Worm (Caenorhabditis elegans): ENCODE results near the gene srap-1.

srap-1 gene

ce11 chrII:11224045-11224481, 21.0 kb downstream of the srap-1 start (continued):
- no peak for TF ChIP-seq ccch-3 (GFP tag; optimal IDR thresholded peaks at IDR 0.05)
- TF ChIP-seq K11D2.4 (GFP tag; IDR thresholded peaks at IDR 0.05), result no peak
- no peak for TF ChIP-seq Y95B8A.8 (GFP tag; IDR thresholded peaks at IDR 0.05)
- TF ChIP-seq lin-35 (GFP tag; optimal IDR thresholded peaks at IDR 0.05), result peak in 1 of 3 experiments; percentile 49
- TF ChIP-seq ztf-22 (GFP tag; optimal IDR thresholded peaks at IDR 0.05), result no peak
- TF ChIP-seq F52B5.7 (tag; optimal IDR thresholded peaks at IDR 0.05), result peak; percentile 37
- TF ChIP-seq lag-1 (GFP tag; IDR thresholded peaks at IDR 0.05), result no peak
- TF ChIP-seq tlf-1 (GFP tag; optimal IDR thresholded peaks at IDR 0.05), result peak; percentile 66
- peak; percentile 11 for TF ChIP-seq tbx-9 (tag; optimal IDR thresholded peaks at IDR 0.05; ENCODE audit: borderline replicate concordance)
- peak; percentile 97 for TF ChIP-seq pbrm-1 (GFP tag; IDR thresholded peaks at IDR 0.05)
- TF ChIP-seq attf-3 (GFP tag; conservative IDR thresholded peaks at IDR 0.05), result peak; percentile 62
- TF ChIP-seq gei-17 (GFP tag; optimal IDR thresholded peaks at IDR 0.05), result peak; percentile 78
- no peak for TF ChIP-seq fkh-3 (tag; optimal IDR thresholded peaks at IDR 0.05)
- no peak for TF ChIP-seq F10E7.11 (tag; optimal IDR thresholded peaks at IDR 0.05)
- peak; percentile 95 for TF ChIP-seq snpc-1.3 (tag; optimal IDR thresholded peaks at IDR 0.05; ENCODE audit: insufficient read depth)
- peak; percentile 96 for TF ChIP-seq B0336.3 (GFP tag; IDR thresholded peaks at IDR 0.05)

DNA sequence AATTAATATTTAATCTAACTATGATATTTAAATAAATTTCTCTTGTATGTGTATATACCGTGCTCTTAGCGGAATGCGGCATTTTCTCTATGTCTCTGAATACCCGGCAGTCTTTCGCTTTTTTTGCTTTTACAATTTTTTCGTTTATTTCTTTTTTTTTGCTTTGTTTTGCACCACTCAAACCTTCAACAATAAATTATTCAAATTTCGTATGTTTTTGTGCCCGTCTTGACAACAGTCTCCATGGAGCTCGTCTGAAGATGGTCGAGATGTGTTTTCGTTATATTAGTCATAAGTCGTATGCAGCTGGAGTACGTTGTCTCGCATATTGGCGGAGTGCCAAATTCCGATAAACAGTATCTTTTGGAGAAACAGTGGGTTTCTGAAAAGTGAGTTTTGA, 23.4 kb downstream of the srap-1 start, which contains the start of gene T06D8.2:
TSS of gene T06D8.2 (plus strand) at position 301 of the 400 bp plus-strand sequence.
- TF ChIP-seq atf-7 (tag; optimal IDR thresholded peaks at IDR 0.05) (no peak), F57C9.4 (tag; optimal IDR thresholded peaks at IDR 0.05) (no peak), Y56A3A.18 (GFP tag; IDR thresholded peaks at IDR 0.05) (no peak)

- TF ChIP-seq madf-6 (GFP tag; IDR thresholded peaks at IDR 0.05) (no peak), Y53G8AR.9 (GFP tag; conservative IDR thresholded peaks at IDR 0.05) (no peak), lin-40 (tag; optimal IDR thresholded peaks at IDR 0.05) (no peak), B0336.3 (GFP tag; IDR thresholded peaks at IDR 0.05) (no peak), B0035.1 (tag; optimal IDR thresholded peaks at IDR 0.05) (no peak), hlh-26 (GFP tag; conservative IDR thresholded peaks at IDR 0.05) (no peak), ZK185.1 (tag; optimal IDR thresholded peaks at IDR 0.05; ENCODE audit: poor library complexity, severe bottlenecking) (no peak), T26A5.8 (tag; optimal IDR thresholded peaks at IDR 0.05) (no peak), nhr-27 (tag; optimal IDR thresholded peaks at IDR 0.05) (no peak), xnd-1 (tag; optimal IDR thresholded peaks at IDR 0.05) (peak; percentile 4), zfh-2 (GFP tag; conservative IDR thresholded peaks at IDR 0.05) (no peak), lir-1 (GFP tag; conservative IDR thresholded peaks at IDR 0.05) (no peak), ceh-58 (GFP tag; IDR thresholded peaks at IDR 0.05) (no peak), K12H6.12 (tag; optimal IDR thresholded peaks at IDR 0.05) (no peak), nfyb-1 (GFP tag; IDR thresholded peaks at IDR 0.05) (0 out of 2 replicates have a peak, but pooled peaks have one; percentile 35)
These were observed 31.7 kb downstream of the srap-1 start, which contains the start of gene cox-15 for ce11 chrII:11234751-11235150. TSS of gene cox-15 (minus strand) at chrII:11234952.

ce11 chrII:11236274-11236673, 33.3 kb downstream of the srap-1 start, which contains the start of gene cchl-1:
TSS of gene cchl-1 (minus strand) at chrII:11236387.
- TF ChIP-seq let-607 (tag; optimal IDR thresholded peaks at IDR 0.05) (no peak), snpc-1.1 (tag; optimal IDR thresholded peaks at IDR 0.05; ENCODE audit: insufficient read depth) (no peak), ceh-40 (GFP tag; IDR thresholded peaks at IDR 0.05) (no peak), tbp1 (GFP tag; optimal IDR thresholded peaks at IDR 0.05) (peak; percentile 15), nhr-80 (tag; optimal IDR thresholded peaks at IDR 0.05) (peak; percentile 17), madf-6 (GFP tag; IDR thresholded peaks at IDR 0.05) (no peak; the same call in 1 of the 2 replicates), hlh-12 (tag; optimal IDR thresholded peaks at IDR 0.05) (no peak), F10E7.11 (tag; optimal IDR thresholded peaks at IDR 0.05) (no peak), cebp-1 (GFP tag; IDR thresholded peaks at IDR 0.05) (no peak), cebp-1 (tag; optimal IDR thresholded peaks at IDR 0.05) (peak; percentile 65), snpc-3.4 (tag; optimal IDR thresholded peaks at IDR 0.05) (peak; percentile 37), nhr-27 (tag; optimal IDR thresholded peaks at IDR 0.05) (no peak), rec-8 (tag; optimal IDR thresholded peaks at IDR 0.05) (no peak), die-1 (tag; optimal IDR thresholded peaks at IDR 0.05) (no peak), attf-3 (GFP tag; conservative IDR thresholded peaks at IDR 0.05) (peak; percentile 84)

Measured in whole organism, young adult.